Worm (Caenorhabditis elegans): ENCODE measurements around the gene str-97.

The str-97 gene

ce11 chrV:16160087-16160486, 5.1 kb upstream of the str-97 start (continued):
- TF ChIP-seq duxl-1 (tag; optimal IDR thresholded peaks at IDR 0.05; ENCODE audit: poor library complexity) (no peak), mep-1 (tag; optimal IDR thresholded peaks at IDR 0.05) (no peak), madf-5 (GFP tag; IDR thresholded peaks at IDR 0.05) (no peak), nhr-76 (tag; optimal IDR thresholded peaks at IDR 0.05) (no peak), nhr-111 (GFP tag; optimal IDR thresholded peaks at IDR 0.05) (no peak), vab-7 (GFP tag; IDR thresholded peaks at IDR 0.05) (no peak), nhr-6 (tag; optimal IDR thresholded peaks at IDR 0.05) (no peak), F26F4.8 (GFP tag; conservative IDR thresholded peaks at IDR 0.05) (no peak), pha-4 (GFP tag; IDR thresholded peaks at IDR 0.05) (no peak), pha-4 (tag; optimal IDR thresholded peaks at IDR 0.05) (peak; percentile 19), saeg-2 (GFP tag; IDR thresholded peaks at IDR 0.05) (no peak), dmd-8 (GFP tag; IDR thresholded peaks at IDR 0.05) (no peak), lin-29 (GFP tag; IDR thresholded peaks at IDR 0.05) (no peak), zfp-2 (tag; optimal IDR thresholded peaks at IDR 0.05) (no peak), tag-97 (GFP tag; IDR thresholded peaks at IDR 0.05) (no peak), F44E2.7 (GFP tag; IDR thresholded peaks at IDR 0.05) (no peak), nhr-77 (tag; optimal IDR thresholded peaks at IDR 0.05) (peak; percentile 47), Y48G9A.11 (GFP tag; IDR thresholded peaks at IDR 0.05) (no peak), nhr-41 (GFP tag; IDR thresholded peaks at IDR 0.05) (no peak), Y105C5A.15 (GFP tag; IDR thresholded peaks at IDR 0.05) (no peak), nhr-10 (tag; optimal IDR thresholded peaks at IDR 0.05) (no peak), ceh-62 (tag; optimal IDR thresholded peaks at IDR 0.05) (no peak), madf-9 (GFP tag; conservative IDR thresholded peaks at IDR 0.05) (no peak), dve-1 (tag; optimal IDR thresholded peaks at IDR 0.05; ENCODE audit: insufficient read depth) (no peak), set-16 (GFP tag; IDR thresholded peaks at IDR 0.05) (no peak), F10B5.3 (tag; optimal IDR thresholded peaks at IDR 0.05) (no peak), spr-3 (GFP tag; optimal IDR thresholded peaks at IDR 0.05) (no peak), nhr-102 (tag; optimal IDR thresholded peaks at IDR 0.05) (no peak), ama-1 (optimal IDR thresholded peaks at IDR 0.05) (no peak), lin-38 (GFP tag; IDR thresholded peaks at IDR 0.05) (no peak), hlh-30 (tag; optimal IDR thresholded peaks at IDR 0.05; ENCODE audit: insufficient read depth) (no peak), egl-27 (tag; optimal IDR thresholded peaks at IDR 0.05) (no peak), F49E8.2 (tag; optimal IDR thresholded peaks at IDR 0.05; ENCODE audit: borderline replicate concordance) (no peak), rbr-2 (tag; optimal IDR thresholded peaks at IDR 0.05) (no peak), pqm-1 (tag; optimal IDR thresholded peaks at IDR 0.05) (peak; percentile 22), daf-16 (GFP tag; optimal IDR thresholded peaks at IDR 0.05) (no peak), daf-16 (tag; optimal IDR thresholded peaks at IDR 0.05) (peak; percentile 73), gei-8 (GFP tag; optimal IDR thresholded peaks at IDR 0.05) (no peak), aha-1 (tag) (peak; percentile 46), cey-2 (tag; optimal IDR thresholded peaks at IDR 0.05; ENCODE audit: borderline replicate concordance, insufficient read depth) (no peak), unc-39 (tag; optimal IDR thresholded peaks at IDR 0.05) (no peak), arid-1 (GFP tag; conservative IDR thresholded peaks at IDR 0.05) (no peak), lir-3 (tag; optimal IDR thresholded peaks at IDR 0.05) (no peak), nhr-48 (tag; optimal IDR thresholded peaks at IDR 0.05) (no peak), fos-1 (tag; optimal IDR thresholded peaks at IDR 0.05) (no peak), daf-12 (tag; optimal IDR thresholded peaks at IDR 0.05) (no peak), ztf-7 (tag; optimal IDR thresholded peaks at IDR 0.05) (peak; percentile 30)

All from whole organism, L4 larva.